Fruit fly (Drosophila melanogaster): ENCODE results near the gene Glyp.

dm6 chr2L:2165864-2166263, 35.3 kb downstream of the Glyp start:
- no peak for TF ChIP-seq pan (optimal IDR thresholded peaks at IDR 0.05)
- TF ChIP-seq EcR (GFP tag; optimal IDR thresholded peaks at IDR 0.05) = peak in 1 of 2 experiments; percentile 31
- no peak for TF ChIP-seq usp (GFP tag; optimal IDR thresholded peaks at IDR 0.05)
- no peak for TF ChIP-seq CG8478 (optimal IDR thresholded peaks at IDR 0.05)

Data from whole organism.